Worm (Caenorhabditis elegans) whole organism, early embryonic: ENCODE data around the gene ZK105.6.
A peak's percentile ranks its signal among the peaks of the same experiment; 100 is the strongest.

ENCODE experiments used
- B0310.2 ChIP-seq: sonication (generic microtip); optimal IDR thresholded peaks from 2 replicates; lab custom pipeline; 2016; ENCODE audit warnings: mild to moderate bottlenecking, missing genetic modification characterization, missing compliant biosample characterization
- ama-1 ChIP-seq: fragments of 150-350 bp; optimal IDR thresholded peaks from 2 replicates; lab custom pipeline; 2014
- ceh-13 ChIP-seq: fragments of 200-800 bp; sonication (Bioruptor generic); optimal IDR thresholded peaks from 2 replicates; lab custom pipeline; 2018; ENCODE audit warnings: mild to moderate bottlenecking, missing genetic modification characterization, missing compliant biosample characterization
- flt-1 ChIP-seq: fragments of 200-800 bp; sonication (Bioruptor generic); IDR thresholded peaks from 2 replicates; pipeline ENCODE4 v1.3.6; 2022; ENCODE audit warnings: missing genetic modification characterization, missing compliant biosample characterization
- hmg-4 ChIP-seq: fragments of 200-800 bp; sonication (Bioruptor generic); optimal IDR thresholded peaks from 2 replicates; lab custom pipeline; 2018; ENCODE audit warnings: mild to moderate bottlenecking, missing genetic modification characterization, missing compliant biosample characterization
- hnd-1 ChIP-seq: sonication (generic microtip); optimal IDR thresholded peaks from 2 replicates; lab custom pipeline; 2016; ENCODE audit warnings: missing genetic modification characterization, missing compliant biosample characterization
- sea-1 ChIP-seq: fragments of 200-800 bp; sonication (Bioruptor generic); conservative IDR thresholded peaks from 2 replicates; pipeline ENCODE4 v1.3.6; 2022; ENCODE audit warnings: missing genetic modification characterization, missing compliant biosample characterization
- tra-4 ChIP-seq: sonication (generic microtip); optimal IDR thresholded peaks from 2 replicates; lab custom pipeline; 2017; ENCODE audit warnings: missing genetic modification characterization, missing compliant biosample characterization

- TF ChIP-seq ama-1 (lab: Kevin White, UChicago) (no peak), tra-4 (tag; lab: Kevin White, UChicago) (no peak), hmg-4 (GFP tag; lab: Kevin White, UChicago) (no peak), B0310.2 (tag; lab: Kevin White, UChicago) (peak; percentile 8), flt-1 (GFP tag; lab: Robert Waterston, UW) (no peak), ceh-13 (GFP tag; lab: Kevin White, UChicago) (no peak), sea-1 (GFP tag; lab: Robert Waterston, UW) (no peak), hnd-1 (tag; lab: Kevin White, UChicago) (no peak)
These were observed 6.6 kb upstream of the ZK105.6 start for ce11 chrV:7730488-7730887.
